Worm (Caenorhabditis elegans) whole organism, young adult: ENCODE measurements around the gene vha-6.

Experiments used
- ceh-58 ChIP-seq: fragments of 200-800 bp; sonication (Bioruptor generic); IDR thresholded peaks from 2 replicates; pipeline ENCODE4 v1.3.6; 2022; ENCODE audit warnings: missing genetic modification characterization, missing compliant biosample characterization
- dpl-1 ChIP-seq: fragments of 150-350 bp; optimal IDR thresholded peaks from 2 replicates; lab custom pipeline; 2014; ENCODE audit warnings: missing biosample characterization, missing genetic modification reagents, missing genetic modification characterization
- egl-18 ChIP-seq: fragments of 200-800 bp; sonication (Bioruptor generic); IDR thresholded peaks from 2 replicates; pipeline ENCODE4 v1.3.6; 2022; ENCODE audit warnings: missing genetic modification reagents, missing genetic modification characterization, missing compliant biosample characterization
- hmg-1.2 ChIP-seq: fragments of 200-800 bp; sonication (Bioruptor generic); IDR thresholded peaks from 2 replicates; pipeline ENCODE4 v1.3.6; 2022; ENCODE audit warnings: missing genetic modification reagents, missing genetic modification characterization, missing compliant biosample characterization
- let-607 ChIP-seq, 2 experiments: fragments of 200-800 bp in 1 of 2; sonication (Bioruptor generic) in 1 of 2; sonication (generic microtip) in 1 of 2; optimal IDR thresholded peaks; 2 replicates each; lab custom pipeline; 2016 to 2018; ENCODE audit warnings: mild to moderate bottlenecking in 2 of 2, missing compliant biosample characterization in 2 of 2, missing genetic modification characterization in 2 of 2, moderate library complexity in 2 of 2, missing genotype in 1 of 2
- snpc-4 ChIP-seq, 5 experiments: fragments of 150-350 bp in 1 of 5; sonication (generic microtip) in 4 of 5; optimal IDR thresholded peaks; 2 replicates each; lab custom pipeline; 2014 to 2018; ENCODE audit warnings: missing genetic modification characterization in 5 of 5, missing biosample characterization in 3 of 5, antibody characterized with exemption in 2 of 5, mild to moderate bottlenecking in 2 of 5, missing compliant biosample characterization in 2 of 5, missing genotype in 2 of 5, moderate library complexity in 2 of 5, missing genetic modification reagents in 1 of 5
- tlf-1 ChIP-seq: fragments of 200-800 bp; sonication (Bioruptor generic); optimal IDR thresholded peaks from 2 replicates; lab custom pipeline; 2018; ENCODE audit warnings: mild to moderate bottlenecking, missing genetic modification characterization, missing compliant biosample characterization
- unc-130 ChIP-seq: sonication (generic microtip); optimal IDR thresholded peaks from 2 replicates; lab custom pipeline; 2016; ENCODE audit warnings: missing genetic modification reagents, missing genetic modification characterization, missing compliant biosample characterization
- unc-62 ChIP-seq: fragments of 150-350 bp; optimal IDR thresholded peaks from 2 replicates; lab custom pipeline; 2014; ENCODE audit warnings: missing biosample characterization, missing genetic modification reagents, missing genetic modification characterization
- ztf-6 ChIP-seq: fragments of 200-800 bp; sonication (Bioruptor generic); IDR thresholded peaks from 2 replicates; pipeline ENCODE4 v1.3.6; 2022; ENCODE audit warnings: missing genetic modification reagents, missing genetic modification characterization, missing compliant biosample characterization

DNA sequence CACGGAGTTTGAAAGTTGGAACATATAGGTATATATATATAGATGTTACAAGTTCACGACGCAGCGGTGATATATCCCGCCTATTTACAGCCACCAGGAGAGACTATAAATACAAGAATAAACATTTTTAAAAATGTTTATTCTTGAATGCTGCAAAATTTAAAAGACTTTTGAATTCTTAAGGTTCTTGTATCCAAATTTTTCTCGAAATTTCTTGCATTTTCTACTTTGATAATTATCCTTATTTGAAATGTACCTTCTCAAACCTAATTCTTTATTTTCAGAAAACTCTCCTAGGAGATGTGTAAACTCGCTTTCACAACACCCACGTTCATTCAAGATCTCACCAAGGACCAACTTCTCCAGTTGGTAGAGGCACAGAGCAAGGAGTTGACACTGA, 6.7 kb downstream of the vha-6 start, which contains the start of gene C05D12.4:
- no peak for TF ChIP-seq dpl-1 (GFP tag; lab: Kevin White, UChicago)
- no peak for TF ChIP-seq let-607 (tag; optimal IDR thresholded peaks at IDR 0.05; lab: Kevin White, UChicago)
- no peak for TF ChIP-seq ztf-6
- TF ChIP-seq tlf-1 (GFP tag; lab: Kevin White, UChicago) = no peak
- TF ChIP-seq unc-130 (GFP tag; lab: Kevin White, UChicago) = no peak
- TF ChIP-seq ceh-58 = no peak
- no peak for TF ChIP-seq snpc-4 (GFP tag; optimal IDR thresholded peaks at IDR 0.05; lab: Kevin White, UChicago)
- TF ChIP-seq snpc-4 (tag; optimal IDR thresholded peaks at IDR 0.05; lab: Kevin White, UChicago) = no peak
- TF ChIP-seq hmg-1.2 (GFP tag; lab: Robert Waterston, UW) = no peak
- TF ChIP-seq egl-18 (GFP tag; lab: Robert Waterston, UW) = no peak
- no peak for TF ChIP-seq unc-62 (GFP tag; lab: Kevin White, UChicago)
